Worm (Caenorhabditis elegans) whole organism, L3 larva: ENCODE data around the gene F31F7.2.

ENCODE experiments used
- mdl-1 ChIP-seq: fragments of 150-350 bp; optimal IDR thresholded peaks from 2 replicates; lab custom pipeline; 2014; ENCODE audit warnings: missing biosample characterization, missing genetic modification characterization
- nhr-23 ChIP-seq: fragments of 150-350 bp; optimal IDR thresholded peaks from 2 replicates; lab custom pipeline; 2014; ENCODE audit warnings: missing biosample characterization, missing genetic modification reagents, missing genetic modification characterization
- pha-4 ChIP-seq: fragments of 150-350 bp; optimal IDR thresholded peaks from 2 replicates; lab custom pipeline; 2014; ENCODE audit warnings: missing biosample characterization, missing genetic modification reagents, missing genetic modification characterization
- skn-1 ChIP-seq: fragments of 150-350 bp; optimal IDR thresholded peaks from 2 replicates; lab custom pipeline; 2014; ENCODE audit warnings: missing biosample characterization, missing genetic modification characterization
- snpc-4 ChIP-seq: fragments of 150-350 bp; optimal IDR thresholded peaks from 2 replicates; lab custom pipeline; 2014; ENCODE audit warnings: missing biosample characterization, missing genetic modification characterization
- unc-62 ChIP-seq: fragments of 150-350 bp; sonication (generic microtip); optimal IDR thresholded peaks from 4 replicates; lab custom pipeline; 2014; ENCODE audit warnings: missing biosample characterization, missing genetic modification reagents, missing genetic modification characterization

DNA sequence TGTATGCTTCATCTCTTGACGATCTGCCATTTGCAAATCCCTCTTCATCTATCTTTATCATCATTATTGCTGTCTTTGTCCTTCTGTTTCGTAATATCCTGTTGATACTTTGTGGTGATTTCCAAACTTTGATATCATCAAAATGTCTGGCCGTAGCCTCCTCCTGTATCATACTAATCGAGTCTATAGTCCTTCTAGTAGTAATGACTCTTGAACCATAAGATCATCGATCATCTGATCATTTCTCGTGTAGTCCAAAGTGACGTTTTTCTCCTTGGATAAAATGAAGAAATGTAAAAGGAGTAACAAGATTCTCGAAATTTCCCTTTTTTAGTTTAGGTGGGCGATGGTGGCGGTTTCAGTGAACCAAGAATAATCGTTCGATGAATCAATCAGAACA lies 48.7 kb downstream of the F31F7.2 start:
- TF ChIP-seq nhr-23: no peak
- TF ChIP-seq pha-4 (tag; lab: Kevin White, UChicago): no peak
- no peak for TF ChIP-seq skn-1 (tag; lab: Kevin White, UChicago)
- no peak for TF ChIP-seq mdl-1
- TF ChIP-seq snpc-4 (tag; lab: Kevin White, UChicago): no peak
- TF ChIP-seq unc-62: no peak
